Worm (Caenorhabditis elegans) whole organism, L1 larva: Measurements from ENCODE around the gene alh-9.
A peak's percentile ranks its signal among the peaks of the same experiment; 100 is the strongest.

Experiments used
- C04F5.9 ChIP-seq: sonication (generic microtip); optimal IDR thresholded peaks from 2 replicates; lab custom pipeline; 2016; ENCODE audit warnings: missing genetic modification characterization, missing compliant biosample characterization
- C16A3.4 ChIP-seq: fragments of 150-350 bp; optimal IDR thresholded peaks from 2 replicates; lab custom pipeline; 2014; ENCODE audit warnings: missing biosample characterization, missing genetic modification characterization
- C34B4.2 ChIP-seq: sonication (generic microtip); optimal IDR thresholded peaks from 2 replicates; lab custom pipeline; 2017; ENCODE audit warnings: mild to moderate bottlenecking, missing genetic modification characterization, missing compliant biosample characterization
- aly-2 ChIP-seq: fragments of 150-350 bp; optimal IDR thresholded peaks from 2 replicates; lab custom pipeline; 2014; ENCODE audit warnings: missing biosample characterization, missing genetic modification characterization
- ama-1 ChIP-seq: fragments of 150-350 bp; optimal IDR thresholded peaks from 2 replicates; lab custom pipeline; 2014
- blmp-1 ChIP-seq: fragments of 150-350 bp; optimal IDR thresholded peaks from 2 replicates; lab custom pipeline; 2014; ENCODE audit warnings: missing biosample characterization, missing genetic modification characterization
- ceh-82 ChIP-seq, 3 experiments: fragments of 150-350 bp in 1 of 3; sonication (generic microtip) in 2 of 3; optimal IDR thresholded peaks; 2 replicates each; lab custom pipeline; 2014 to 2017; ENCODE audit warnings: missing biosample characterization in 3 of 3, missing genetic modification characterization in 3 of 3
- ceh-90 ChIP-seq: sonication (generic microtip); optimal IDR thresholded peaks from 2 replicates; lab custom pipeline; 2016; ENCODE audit warnings: missing genetic modification characterization, missing compliant biosample characterization
- ces-1 ChIP-seq: fragments of 150-350 bp; optimal IDR thresholded peaks from 2 replicates; lab custom pipeline; 2014; ENCODE audit warnings: missing biosample characterization, missing genetic modification reagents, missing genetic modification characterization
- efl-1 ChIP-seq, 4 experiments: fragments of 150-350 bp; optimal IDR thresholded peaks in 3 of 4; peaks in 1 of 4; 1 replicate in 1 of 4; 2 replicates in 3 of 4; lab custom pipeline; 2014; ENCODE audit warnings: missing biosample characterization in 2 of 4, missing genetic modification characterization in 2 of 4, missing genetic modification reagents in 2 of 4
- egl-27 ChIP-seq, 2 experiments: fragments of 150-350 bp in 1 of 2; sonication (generic microtip); optimal IDR thresholded peaks; 3 replicates each; lab custom pipeline; 2017 to 2018; ENCODE audit warnings: missing biosample characterization in 2 of 2, missing genetic modification characterization in 2 of 2, missing genetic modification reagents in 2 of 2
- elt-3 ChIP-seq, 6 experiments: fragments of 150-350 bp in 1 of 6; sonication (generic microtip); optimal IDR thresholded peaks; 2 replicates each; lab custom pipeline; 2017 to 2018; ENCODE audit warnings: missing biosample characterization in 6 of 6, missing genetic modification characterization in 6 of 6, inconsistent platforms in 1 of 6
- ets-5 ChIP-seq: fragments of 200-800 bp; sonication (Bioruptor generic); IDR thresholded peaks from 2 replicates; pipeline ENCODE4 v1.3.6; 2022; ENCODE audit warnings: missing genetic modification characterization, missing compliant biosample characterization
- fkh-10 ChIP-seq: sonication (generic microtip); optimal IDR thresholded peaks from 2 replicates; lab custom pipeline; 2017; ENCODE audit warnings: missing biosample characterization, missing genetic modification reagents, missing genetic modification characterization
- fos-1 ChIP-seq: fragments of 150-350 bp; optimal IDR thresholded peaks from 2 replicates; lab custom pipeline; 2014; ENCODE audit warnings: missing biosample characterization, missing genetic modification characterization
- grh-1 ChIP-seq: fragments of 200-800 bp; sonication (Bioruptor generic); IDR thresholded peaks from 2 replicates; pipeline ENCODE4 v1.3.6; 2022; ENCODE audit warnings: missing genetic modification reagents, missing genetic modification characterization, missing compliant biosample characterization
- isw-1 ChIP-seq: fragments of 200-800 bp; sonication (Bioruptor generic); IDR thresholded peaks from 2 replicates; pipeline ENCODE4 v1.3.6; 2022; ENCODE audit warnings: missing genetic modification characterization, missing compliant biosample characterization
- jun-1 ChIP-seq: fragments of 150-350 bp; optimal IDR thresholded peaks from 2 replicates; lab custom pipeline; 2014; ENCODE audit warnings: missing biosample characterization, missing genetic modification reagents, missing genetic modification characterization
- lin-14 ChIP-seq: fragments of 200-800 bp; sonication (Bioruptor generic); optimal IDR thresholded peaks from 2 replicates; lab custom pipeline; 2018; ENCODE audit warnings: mild to moderate bottlenecking, missing genetic modification characterization, moderate library complexity, missing compliant biosample characterization
- lin-15B ChIP-seq: fragments of 150-350 bp; sonication (generic microtip); optimal IDR thresholded peaks from 3 replicates; lab custom pipeline; 2014; ENCODE audit warnings: missing biosample characterization, missing genetic modification characterization
- lsy-2 ChIP-seq, 2 experiments: fragments of 150-350 bp; optimal IDR thresholded peaks; 2 replicates each; lab custom pipeline; 2014; ENCODE audit warnings: missing biosample characterization in 2 of 2, missing genetic modification characterization in 2 of 2
- mab-9 ChIP-seq: fragments of 200-800 bp; sonication (Bioruptor generic); IDR thresholded peaks from 2 replicates; pipeline ENCODE4 v1.3.6; 2022; ENCODE audit warnings: missing genetic modification reagents, missing genetic modification characterization, missing compliant biosample characterization
- mef-2 ChIP-seq: fragments of 150-350 bp; optimal IDR thresholded peaks from 2 replicates; lab custom pipeline; 2014; ENCODE audit warnings: missing biosample characterization, missing genetic modification characterization
- mep-1 ChIP-seq: fragments of 150-350 bp; optimal IDR thresholded peaks from 2 replicates; lab custom pipeline; 2014; ENCODE audit warnings: missing biosample characterization, missing genetic modification characterization
- nhr-28 ChIP-seq: fragments of 150-350 bp; optimal IDR thresholded peaks from 2 replicates; lab custom pipeline; 2014; ENCODE audit warnings: missing biosample characterization, missing genetic modification characterization
- nhr-47 ChIP-seq: sonication (generic microtip); optimal IDR thresholded peaks from 2 replicates; lab custom pipeline; 2016; ENCODE audit warnings: mild to moderate bottlenecking, missing genetic modification characterization, moderate library complexity, missing compliant biosample characterization
- nhr-71 ChIP-seq: sonication (generic microtip); optimal IDR thresholded peaks from 2 replicates; lab custom pipeline; 2016; ENCODE audit warnings: mild to moderate bottlenecking, missing genetic modification characterization, moderate library complexity, missing compliant biosample characterization
- nhr-76 ChIP-seq: sonication (generic microtip); optimal IDR thresholded peaks from 2 replicates; lab custom pipeline; 2017; ENCODE audit warnings: missing biosample characterization, missing genetic modification characterization
- nhr-90 ChIP-seq: sonication (generic microtip); optimal IDR thresholded peaks from 2 replicates; lab custom pipeline; 2016; ENCODE audit warnings: mild to moderate bottlenecking, missing genetic modification characterization, missing compliant biosample characterization; ENCODE audit not compliant: poor library complexity
- pax-3 ChIP-seq: fragments of 200-800 bp; sonication (Bioruptor generic); optimal IDR thresholded peaks from 2 replicates; lab custom pipeline; 2018; ENCODE audit warnings: mild to moderate bottlenecking, missing genetic modification characterization, moderate library complexity, missing compliant biosample characterization
- pqm-1 ChIP-seq: sonication (generic microtip); optimal IDR thresholded peaks from 3 replicates; lab custom pipeline; 2017; ENCODE audit warnings: missing biosample characterization, missing genetic modification characterization
- rnt-1 ChIP-seq: sonication (generic microtip); optimal IDR thresholded peaks from 2 replicates; lab custom pipeline; 2016; ENCODE audit warnings: mild to moderate bottlenecking, missing genetic modification characterization, moderate library complexity, missing compliant biosample characterization
- snpc-4 ChIP-seq: fragments of 150-350 bp; optimal IDR thresholded peaks from 2 replicates; lab custom pipeline; 2014; ENCODE audit warnings: missing biosample characterization, missing genetic modification characterization
- sox-4 ChIP-seq: sonication (generic microtip); optimal IDR thresholded peaks from 2 replicates; lab custom pipeline; 2016; ENCODE audit warnings: missing genetic modification characterization, missing compliant biosample characterization
- sptf-1 ChIP-seq: fragments of 150-350 bp; optimal IDR thresholded peaks from 2 replicates; lab custom pipeline; 2014; ENCODE audit warnings: missing biosample characterization, missing genetic modification characterization
- swsn-7 ChIP-seq: sonication (generic microtip); optimal IDR thresholded peaks from 2 replicates; lab custom pipeline; 2016; ENCODE audit warnings: missing genetic modification characterization, missing compliant biosample characterization
- unc-98 ChIP-seq: fragments of 200-800 bp; sonication (Bioruptor generic); IDR thresholded peaks from 2 replicates; pipeline ENCODE4 v1.3.6; 2022; ENCODE audit warnings: missing genetic modification characterization, missing compliant biosample characterization
- vab-15 ChIP-seq: sonication (generic microtip); optimal IDR thresholded peaks from 2 replicates; lab custom pipeline; 2017; ENCODE audit warnings: missing genotype, mild to moderate bottlenecking, missing genetic modification characterization, missing compliant biosample characterization
- zip-4 ChIP-seq: fragments of 200-800 bp; sonication (Bioruptor generic); optimal IDR thresholded peaks from 2 replicates; lab custom pipeline; 2018; ENCODE audit warnings: mild to moderate bottlenecking, missing genetic modification characterization, moderate library complexity, missing compliant biosample characterization
- ztf-11 ChIP-seq, 2 experiments: sonication (generic microtip); optimal IDR thresholded peaks; 2 replicates each; lab custom pipeline; 2016 to 2017; ENCODE audit warnings: missing genetic modification characterization in 2 of 2, missing biosample characterization in 1 of 2, missing compliant biosample characterization in 1 of 2

alh-9 gene

DNA sequence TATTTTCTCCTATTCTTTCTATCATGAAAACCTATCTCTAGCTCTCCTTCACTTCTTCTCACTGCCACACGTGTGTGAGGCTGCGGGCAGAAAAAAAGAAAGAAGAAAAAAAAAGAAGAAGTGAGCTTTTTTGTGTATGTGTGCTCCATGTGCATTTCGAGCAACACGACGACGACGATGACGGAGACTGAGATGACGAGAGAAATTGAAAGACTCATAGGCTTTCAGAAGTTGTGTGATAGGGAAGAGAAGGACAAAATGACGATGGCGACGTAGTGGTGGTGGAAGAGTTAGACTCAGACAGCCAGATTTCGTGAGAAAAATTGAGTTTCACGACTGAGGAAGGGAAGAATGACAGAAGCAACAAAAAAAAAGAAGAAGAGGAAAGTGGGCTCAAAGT lies 10.3 kb upstream of the alh-9 start (continued):
- peak in 2 of 3 experiments; percentile 37 to 73 for TF ChIP-seq ceh-82 (tag; optimal IDR thresholded peaks at IDR 0.05; lab: Kevin White, UChicago)
- no peak for TF ChIP-seq blmp-1 (tag; lab: Kevin White, UChicago)
- no peak for TF ChIP-seq pax-3 (tag; lab: Kevin White, UChicago)
- peak; percentile 78 for TF ChIP-seq swsn-7 (tag; lab: Kevin White, UChicago)
- peak; percentile 96 for TF ChIP-seq lin-14
- TF ChIP-seq ets-5 (GFP tag; lab: Robert Waterston, UW), result no peak
- TF ChIP-seq ama-1, result no peak
- no peak for TF ChIP-seq mef-2 (tag; lab: Kevin White, UChicago)
- TF ChIP-seq sptf-1 (tag; lab: Kevin White, UChicago), result no peak
- no peak for TF ChIP-seq ceh-90 (tag; lab: Kevin White, UChicago)
- TF ChIP-seq aly-2, result no peak
- no peak for TF ChIP-seq lin-15B (tag; lab: Kevin White, UChicago)
- no peak for TF ChIP-seq pqm-1 (tag; lab: Kevin White, UChicago)
- TF ChIP-seq zip-4 (GFP tag; lab: Kevin White, UChicago), result no peak
- TF ChIP-seq efl-1 (optimal IDR thresholded peaks at IDR 0.05; lab: Kevin White, UChicago), result peak; percentile 54
- TF ChIP-seq efl-1 (GFP tag; optimal IDR thresholded peaks at IDR 0.05 in 1 of 2; lab: Kevin White, UChicago), result peak; percentile 33 to 74
- no peak for TF ChIP-seq nhr-76 (tag; lab: Kevin White, UChicago)
- no peak for TF ChIP-seq grh-1 (GFP tag; lab: Robert Waterston, UW)
- no peak for TF ChIP-seq elt-3 (tag; optimal IDR thresholded peaks at IDR 0.05; lab: Kevin White, UChicago)
- TF ChIP-seq nhr-28 (tag; lab: Kevin White, UChicago), result no peak
- TF ChIP-seq isw-1 (GFP tag; lab: Robert Waterston, UW), result peak; percentile 51
- TF ChIP-seq nhr-90 (tag; lab: Kevin White, UChicago), result no peak
- no peak for TF ChIP-seq unc-98 (GFP tag; lab: Robert Waterston, UW)
- peak; percentile 18 for TF ChIP-seq C16A3.4
- TF ChIP-seq mab-9 (GFP tag; lab: Robert Waterston, UW), result 0 out of 2 replicates have a peak, but pooled peaks have one; percentile 49
- peak; percentile 40 for TF ChIP-seq fos-1 (tag; lab: Kevin White, UChicago)
- TF ChIP-seq fkh-10 (GFP tag; lab: Kevin White, UChicago), result peak; percentile 96
- no peak for TF ChIP-seq ztf-11 (tag; optimal IDR thresholded peaks at IDR 0.05; lab: Kevin White, UChicago)
- TF ChIP-seq snpc-4, result no peak
- peak in 1 of 2 experiments; percentile 46 for TF ChIP-seq egl-27 (tag; optimal IDR thresholded peaks at IDR 0.05; lab: Kevin White, UChicago)
- TF ChIP-seq vab-15 (tag; lab: Kevin White, UChicago), result no peak
- peak; percentile 81 for TF ChIP-seq nhr-47 (tag; lab: Kevin White, UChicago)
- no peak for TF ChIP-seq C34B4.2 (tag; lab: Kevin White, UChicago)
- TF ChIP-seq sox-4 (tag; lab: Kevin White, UChicago), result peak; percentile 34
- TF ChIP-seq rnt-1, result peak; percentile 47
- no peak for TF ChIP-seq ces-1 (GFP tag; lab: Kevin White, UChicago)

DNA sequence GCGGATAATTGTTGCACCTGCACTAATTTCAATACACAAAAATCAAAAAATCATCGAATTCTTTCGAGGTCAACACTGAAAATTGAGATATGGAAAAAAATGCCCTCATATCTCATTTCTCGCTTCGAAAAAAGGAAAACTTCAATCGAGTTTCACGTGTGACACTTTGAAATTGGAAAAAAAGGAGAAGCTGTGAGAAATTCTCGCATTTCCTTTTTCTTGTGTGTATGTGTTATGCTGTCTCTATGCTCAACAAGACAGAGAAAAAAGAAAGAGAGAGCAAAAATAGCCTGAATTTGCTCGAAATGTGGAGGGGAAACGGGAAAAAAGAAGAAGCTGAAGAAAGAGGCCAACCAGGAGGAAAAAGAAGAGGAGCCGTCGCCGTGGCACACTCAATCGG lies 9.4 kb upstream of the alh-9 start:
- TF ChIP-seq nhr-47 (tag; lab: Kevin White, UChicago) (peak; percentile 11), nhr-71 (peak; percentile 20), lsy-2 (tag; optimal IDR thresholded peaks at IDR 0.05; lab: Kevin White, UChicago) (peak in 1 of 2 experiments; percentile 5), fkh-10 (GFP tag; lab: Kevin White, UChicago) (peak; percentile 78), efl-1 (optimal IDR thresholded peaks at IDR 0.05; lab: Kevin White, UChicago) (no peak), efl-1 (GFP tag; optimal IDR thresholded peaks at IDR 0.05 in 1 of 2; lab: Kevin White, UChicago) (peak in 1 of 2 experiments; percentile 27), lin-14 (peak; percentile 77), mep-1 (tag; lab: Kevin White, UChicago) (no peak), C04F5.9 (no peak), jun-1 (no peak), ceh-82 (tag; optimal IDR thresholded peaks at IDR 0.05; lab: Kevin White, UChicago) (peak in 1 of 3 experiments; percentile 38)
